Worm (Caenorhabditis elegans) whole organism, L4 larva: Measurements from ENCODE around the gene sdz-37.

Experiments
- F44E2.7 ChIP-seq: fragments of 200-800 bp; sonication (Bioruptor generic); IDR thresholded peaks from 2 replicates; pipeline ENCODE4 v2.1.2; 2022; ENCODE audit warnings: missing genetic modification characterization, missing compliant biosample characterization
- T20F7.1 ChIP-seq: fragments of 200-800 bp; sonication (Bioruptor generic); optimal IDR thresholded peaks from 2 replicates; lab custom pipeline; 2018; ENCODE audit warnings: mild to moderate bottlenecking, missing genetic modification characterization, missing compliant biosample characterization
- Y5F2A.4 ChIP-seq: fragments of 200-800 bp; sonication (Bioruptor generic); optimal IDR thresholded peaks from 2 replicates; lab custom pipeline; 2018; ENCODE audit warnings: mild to moderate bottlenecking, missing genetic modification characterization, missing compliant biosample characterization
- Y75B8A.6 ChIP-seq: fragments of 200-800 bp; sonication (Bioruptor generic); IDR thresholded peaks from 2 replicates; pipeline ENCODE4 v1.3.6; 2022; ENCODE audit warnings: missing genetic modification reagents, missing genetic modification characterization, missing compliant biosample characterization
- aha-1 ChIP-seq: fragments of 150-350 bp; peaks from one replicate; lab custom pipeline; 2014; ENCODE audit warnings: missing biosample characterization, missing genetic modification characterization
- aly-2 ChIP-seq: sonication (generic microtip); optimal IDR thresholded peaks from 2 replicates; lab custom pipeline; 2018; ENCODE audit warnings: missing biosample characterization, missing genetic modification characterization
- arid-1 ChIP-seq: fragments of 200-800 bp; sonication (Bioruptor generic); conservative IDR thresholded peaks from 2 replicates; pipeline ENCODE4 v1.3.6; 2022; ENCODE audit warnings: missing genetic modification reagents, missing genetic modification characterization, missing compliant biosample characterization
- ceh-28 ChIP-seq: fragments of 150-350 bp; optimal IDR thresholded peaks from 2 replicates; lab custom pipeline; 2014; ENCODE audit warnings: missing biosample characterization, missing genetic modification reagents, missing genetic modification characterization
- ceh-82 ChIP-seq: sonication (generic microtip); optimal IDR thresholded peaks from 2 replicates; lab custom pipeline; 2017; ENCODE audit warnings: missing biosample characterization, missing genetic modification characterization
- daf-12 ChIP-seq: fragments of 150-350 bp; optimal IDR thresholded peaks from 2 replicates; lab custom pipeline; 2014; ENCODE audit warnings: missing biosample characterization, missing genetic modification reagents, missing genetic modification characterization
- daf-19 ChIP-seq: fragments of 200-800 bp; sonication (Bioruptor generic); conservative IDR thresholded peaks from 2 replicates; pipeline ENCODE4 v1.3.6; 2022; ENCODE audit warnings: missing genetic modification characterization, missing compliant biosample characterization
- duxl-1 ChIP-seq: sonication (generic microtip); optimal IDR thresholded peaks from 2 replicates; lab custom pipeline; 2016; ENCODE audit warnings: mild to moderate bottlenecking, missing genetic modification characterization, moderate library complexity, missing compliant biosample characterization; ENCODE audit not compliant: poor library complexity
- gei-8 ChIP-seq: fragments of 200-800 bp; sonication (Bioruptor generic); optimal IDR thresholded peaks from 2 replicates; lab custom pipeline; 2018; ENCODE audit warnings: mild to moderate bottlenecking, missing genetic modification characterization, missing compliant biosample characterization
- hif-1 ChIP-seq, 2 experiments: sonication (generic microtip); optimal IDR thresholded peaks; 2 replicates each; lab custom pipeline; 2016 to 2017; ENCODE audit warnings: missing compliant biosample characterization in 2 of 2, missing genetic modification characterization in 2 of 2, missing genetic modification reagents in 2 of 2, missing genotype in 2 of 2, mild to moderate bottlenecking in 1 of 2
- hlh-11 ChIP-seq: fragments of 200-800 bp; sonication (Bioruptor generic); optimal IDR thresholded peaks from 2 replicates; lab custom pipeline; 2018; ENCODE audit warnings: mild to moderate bottlenecking, missing genetic modification characterization, missing compliant biosample characterization
- hmg-1.1 ChIP-seq: fragments of 200-800 bp; sonication (Bioruptor generic); IDR thresholded peaks from 2 replicates; pipeline ENCODE4 v1.3.6; 2022; ENCODE audit warnings: missing genetic modification reagents, missing genetic modification characterization, missing compliant biosample characterization
- lim-7 ChIP-seq: fragments of 200-800 bp; sonication (Bioruptor generic); IDR thresholded peaks from 2 replicates; pipeline ENCODE4 v1.3.6; 2022; ENCODE audit warnings: missing genetic modification characterization, missing compliant biosample characterization
- lin-1 ChIP-seq: fragments of 200-800 bp; sonication (Bioruptor generic); IDR thresholded peaks from 2 replicates; pipeline ENCODE4 v1.3.6; 2022; ENCODE audit warnings: missing genetic modification reagents, missing genetic modification characterization, missing compliant biosample characterization
- lin-29 ChIP-seq: fragments of 200-800 bp; sonication (Bioruptor generic); IDR thresholded peaks from 2 replicates; pipeline ENCODE4 v1.3.6; 2022; ENCODE audit warnings: missing genetic modification reagents, missing genetic modification characterization, missing compliant biosample characterization
- lin-39 ChIP-seq: fragments of 150-350 bp; optimal IDR thresholded peaks from 2 replicates; lab custom pipeline; 2014; ENCODE audit warnings: missing biosample characterization, missing genetic modification reagents, missing genetic modification characterization
- mdt-29 ChIP-seq: fragments of 200-800 bp; sonication (Bioruptor generic); IDR thresholded peaks from 2 replicates; pipeline ENCODE4 v1.3.6; 2022; ENCODE audit warnings: missing genetic modification reagents, missing genetic modification characterization, missing compliant biosample characterization
- mes-2 ChIP-seq: sonication (generic microtip); optimal IDR thresholded peaks from 2 replicates; lab custom pipeline; 2016; ENCODE audit warnings: missing genotype, mild to moderate bottlenecking, missing genetic modification characterization, missing compliant biosample characterization; ENCODE audit not compliant: poor library complexity, severe bottlenecking
- mxl-3 ChIP-seq: fragments of 200-800 bp; sonication (Bioruptor generic); optimal IDR thresholded peaks from 2 replicates; lab custom pipeline; 2018; ENCODE audit warnings: mild to moderate bottlenecking, missing genetic modification characterization, missing compliant biosample characterization
- nhr-10 ChIP-seq: fragments of 150-350 bp; optimal IDR thresholded peaks from 2 replicates; lab custom pipeline; 2014; ENCODE audit warnings: missing biosample characterization, missing genetic modification characterization
- nhr-28 ChIP-seq: fragments of 150-350 bp; optimal IDR thresholded peaks from 2 replicates; lab custom pipeline; 2014; ENCODE audit warnings: missing biosample characterization, missing genetic modification characterization
- nhr-41 ChIP-seq: fragments of 200-800 bp; sonication (Bioruptor generic); IDR thresholded peaks from 2 replicates; pipeline ENCODE4 v1.3.6; 2022; ENCODE audit warnings: missing genetic modification reagents, missing genetic modification characterization, missing compliant biosample characterization
- nhr-77 ChIP-seq: fragments of 150-350 bp; optimal IDR thresholded peaks from 2 replicates; lab custom pipeline; 2014; ENCODE audit warnings: missing biosample characterization, missing genetic modification characterization
- pqm-1 ChIP-seq: sonication (generic microtip); optimal IDR thresholded peaks from 2 replicates; lab custom pipeline; 2017; ENCODE audit warnings: missing biosample characterization, missing genetic modification characterization
- snpc-1.2 ChIP-seq: fragments of 200-800 bp; sonication (Bioruptor generic); IDR thresholded peaks from 2 replicates; pipeline ENCODE4 v1.3.6; 2022; ENCODE audit warnings: missing genetic modification reagents, missing genetic modification characterization, missing compliant biosample characterization
- spr-3 ChIP-seq: fragments of 200-800 bp; sonication (Bioruptor generic); optimal IDR thresholded peaks from 2 replicates; lab custom pipeline; 2018; ENCODE audit warnings: mild to moderate bottlenecking, missing genetic modification characterization, missing compliant biosample characterization
- unc-39 ChIP-seq: sonication (generic microtip); optimal IDR thresholded peaks from 2 replicates; lab custom pipeline; 2017; ENCODE audit warnings: missing biosample characterization, missing genetic modification characterization
- zfp-2 ChIP-seq: sonication (generic microtip); optimal IDR thresholded peaks from 2 replicates; lab custom pipeline; 2016; ENCODE audit warnings: mild to moderate bottlenecking, missing genetic modification characterization, missing compliant biosample characterization
- zfp-3 ChIP-seq: fragments of 200-800 bp; sonication (Bioruptor generic); conservative IDR thresholded peaks from 2 replicates; pipeline ENCODE4 v1.3.6; 2022; ENCODE audit warnings: missing genetic modification reagents, missing genetic modification characterization, missing compliant biosample characterization
- zip-2 ChIP-seq: fragments of 150-350 bp; optimal IDR thresholded peaks from 2 replicates; lab custom pipeline; 2014; ENCODE audit warnings: missing biosample characterization, missing genetic modification characterization

The sdz-37 gene

DNA sequence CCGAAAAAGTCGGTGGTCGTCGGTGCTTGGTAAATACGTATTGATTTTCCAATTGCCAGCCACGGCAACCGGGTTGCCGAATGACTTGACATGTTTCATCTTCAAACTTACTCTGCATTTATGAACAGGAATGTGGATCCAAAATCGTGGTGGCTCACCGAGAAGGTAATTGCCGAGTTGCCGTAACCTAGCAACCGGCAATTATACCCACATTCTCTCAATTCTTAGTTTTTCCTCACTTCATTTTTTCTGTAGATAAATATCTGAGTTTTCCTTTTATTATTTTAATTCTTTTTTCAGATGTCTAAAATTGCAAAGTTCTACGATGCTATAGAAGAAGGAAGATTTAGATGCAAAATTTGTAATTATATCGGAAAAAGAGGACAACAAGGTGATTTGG, 12.1 kb upstream of the sdz-37 start, which contains the start of gene ZK673.4:
Gene ZK673.4 (plus strand): TSS at position 301 of the 400 bp plus-strand sequence.
- no peak for TF ChIP-seq snpc-1.2 (GFP tag; lab: Robert Waterston, UW)
- TF ChIP-seq daf-19 (GFP tag; lab: Robert Waterston, UW) = no peak
- no peak for TF ChIP-seq nhr-28 (tag; lab: Kevin White, UChicago)
- no peak for TF ChIP-seq mdt-29 (GFP tag; lab: Robert Waterston, UW)
- TF ChIP-seq zfp-3 = no peak
- TF ChIP-seq zip-2 (tag; lab: Kevin White, UChicago) = no peak
- no peak for TF ChIP-seq lin-29
- TF ChIP-seq lin-39 (tag; lab: Kevin White, UChicago) = no peak
- TF ChIP-seq mes-2 (tag; lab: Kevin White, UChicago) = no peak
- no peak for TF ChIP-seq mxl-3
- TF ChIP-seq hlh-11 = no peak
- TF ChIP-seq, all 104 proteins: peak for 0

- TF ChIP-seq aha-1 (tag; lab: Kevin White, UChicago) = peak; percentile 79
- TF ChIP-seq lin-39 (tag; lab: Kevin White, UChicago) = no peak
Measured at ce11 chrII:10456979-10457378, 7.7 kb upstream of the sdz-37 start, which contains the start of gene ZK673.11. Gene ZK673.11 (plus strand): TSS chrII:10457279.

DNA sequence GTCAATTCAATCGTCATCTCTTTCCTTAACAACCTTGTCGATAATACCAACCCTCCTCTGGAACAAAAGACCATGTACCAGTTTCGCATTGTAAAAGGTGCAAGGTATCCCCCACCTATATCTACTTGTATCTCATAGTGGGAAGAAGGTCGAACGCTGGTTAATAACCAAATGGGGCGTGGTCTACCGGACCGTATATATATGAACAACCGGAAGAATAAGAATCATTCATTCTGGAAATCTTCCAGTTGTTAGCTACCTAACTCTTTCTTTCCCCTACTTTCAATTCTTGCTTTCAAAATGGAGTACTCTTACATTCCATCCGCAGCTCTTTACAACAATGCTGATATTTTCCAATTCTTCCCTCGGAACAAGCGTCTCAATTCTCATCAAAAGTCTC, 3.5 kb upstream of the sdz-37 start, which contains the start of gene ZK673.5:
Gene ZK673.5 (plus strand): TSS at position 301 of the 400 bp plus-strand sequence.
- TF ChIP-seq nhr-28 (tag; lab: Kevin White, UChicago) (no peak), daf-12 (tag; lab: Kevin White, UChicago) (no peak), T20F7.1 (GFP tag; lab: Kevin White, UChicago) (no peak), unc-39 (tag; lab: Kevin White, UChicago) (no peak), lim-7 (GFP tag; lab: Robert Waterston, UW) (no peak), spr-3 (GFP tag; lab: Kevin White, UChicago) (no peak), zfp-2 (tag; lab: Kevin White, UChicago) (no peak), nhr-10 (tag; lab: Kevin White, UChicago) (no peak), lin-1 (GFP tag; lab: Robert Waterston, UW) (no peak), hif-1 (tag; optimal IDR thresholded peaks at IDR 0.05; lab: Kevin White, UChicago) (no peak), lin-39 (tag; lab: Kevin White, UChicago) (no peak), Y75B8A.6 (no peak), duxl-1 (tag; lab: Kevin White, UChicago) (no peak), nhr-41 (GFP tag; lab: Robert Waterston, UW) (no peak), lin-29 (no peak), pqm-1 (tag; lab: Kevin White, UChicago) (no peak), gei-8 (GFP tag; lab: Kevin White, UChicago) (no peak), ceh-28 (tag; lab: Kevin White, UChicago) (no peak), Y5F2A.4 (GFP tag; lab: Kevin White, UChicago) (no peak), hmg-1.1 (GFP tag; lab: Robert Waterston, UW) (no peak)
- TF ChIP-seq, all 104 proteins: peak for 0

DNA sequence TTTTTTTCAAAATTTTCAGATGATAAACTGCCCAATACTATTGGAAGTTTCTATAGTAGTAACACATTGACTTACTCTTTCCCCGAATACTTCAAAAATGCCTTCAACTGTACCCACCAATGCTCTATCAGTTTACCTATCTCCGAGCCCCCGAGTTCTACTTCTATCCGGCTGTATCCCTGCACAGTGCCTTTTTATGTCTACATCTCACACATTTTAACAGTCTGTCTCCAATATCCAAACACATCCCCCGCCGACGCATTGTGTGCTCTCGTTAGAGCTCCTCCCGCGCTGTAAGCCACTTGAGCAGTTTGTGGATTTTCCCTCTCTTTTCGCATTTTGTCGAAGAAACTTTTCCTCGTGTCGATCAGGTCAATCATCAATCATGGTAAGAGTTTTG, 1.9 kb downstream of the sdz-37 start, which contains the start of gene tnc-2:
Gene tnc-2 (plus strand): TSS at position 301 of the 400 bp plus-strand sequence.
- TF ChIP-seq arid-1 (GFP tag; lab: Robert Waterston, UW) (no peak), ceh-82 (no peak), aly-2 (tag; lab: Kevin White, UChicago) (no peak), spr-3 (GFP tag; lab: Kevin White, UChicago) (no peak), hmg-1.1 (GFP tag; lab: Robert Waterston, UW) (no peak), nhr-77 (tag; lab: Kevin White, UChicago) (no peak), F44E2.7 (GFP tag; lab: Robert Waterston, UW) (no peak)
